Worm (Caenorhabditis elegans): ENCODE data around the gene ZK637.14.

Gene ZK637.14

ce11 chrIII:8888956-8889355 is at the start of gene ZK637.14:
TSS of gene ZK637.14 (minus strand) at chrIII:8889156.
- no peak for TF ChIP-seq unc-62 (GFP tag; optimal IDR thresholded peaks at IDR 0.05)

DNA sequence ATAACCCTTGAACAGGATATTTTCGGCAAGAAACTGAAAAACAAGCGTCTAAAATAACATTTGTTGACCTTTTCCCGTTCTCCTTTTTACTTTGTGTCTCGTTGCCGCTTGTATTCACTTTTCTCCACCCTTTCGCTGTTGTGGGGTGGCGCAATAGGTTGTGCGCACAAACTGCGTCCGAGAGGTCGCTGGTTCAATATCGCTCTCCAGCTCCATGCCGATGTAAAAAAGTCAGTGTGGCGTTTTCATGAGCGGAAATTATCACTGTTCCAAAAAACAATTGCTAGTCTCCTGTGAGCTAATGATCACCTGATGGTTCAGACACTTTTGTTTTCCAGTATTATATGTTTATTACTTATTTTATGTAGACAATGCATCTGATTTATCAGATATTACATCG is 48.6 kb upstream of the ZK637.14 start:
- no peak for TF ChIP-seq unc-62 (GFP tag; optimal IDR thresholded peaks at IDR 0.05)

ce11 chrIII:8934378-8934777 is 45.4 kb upstream of the ZK637.14 start:
- no peak for TF ChIP-seq unc-62 (GFP tag; optimal IDR thresholded peaks at IDR 0.05)

DNA sequence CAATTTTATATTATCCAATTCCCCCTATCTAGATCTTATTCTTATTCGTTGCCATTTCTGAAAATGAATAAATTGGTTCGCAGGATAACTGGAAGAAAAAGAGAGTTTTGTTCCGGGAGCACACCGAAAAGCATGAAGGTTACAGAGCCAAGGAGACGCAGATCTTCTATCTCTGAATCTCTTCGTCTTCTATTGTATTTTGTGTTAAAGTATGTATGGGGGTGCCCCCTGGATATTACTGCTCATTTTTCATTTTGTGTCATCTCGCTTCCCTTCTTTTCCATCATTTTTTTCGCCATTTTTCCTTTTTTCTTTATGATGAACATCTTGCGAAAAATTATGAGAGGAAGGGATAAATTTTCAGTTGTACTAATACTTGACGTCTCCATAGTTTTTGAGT is 44.7 kb upstream of the ZK637.14 start:
- no peak for TF ChIP-seq unc-62 (GFP tag; optimal IDR thresholded peaks at IDR 0.05)

DNA sequence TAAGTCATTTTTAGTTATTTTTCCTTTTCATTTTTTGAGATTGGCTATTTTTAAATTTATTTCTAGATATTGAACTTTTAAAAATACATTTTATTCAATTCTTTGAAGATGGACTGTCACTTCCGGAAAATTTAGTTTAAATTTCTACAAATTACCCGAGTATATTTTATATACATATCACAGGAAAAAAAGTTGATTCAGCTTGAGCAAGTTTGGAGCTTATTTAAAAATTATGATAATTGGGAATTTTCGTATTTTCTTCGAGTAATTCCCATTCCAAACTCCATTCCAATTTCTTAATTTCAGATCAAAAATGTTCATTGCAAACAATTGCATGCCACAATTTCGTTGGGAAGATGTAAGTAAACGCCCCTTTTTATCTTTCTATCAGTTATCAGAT is 40.8 kb upstream of the ZK637.14 start, which contains the start of gene arrd-15:
arrd-15 (plus strand) TSS at position 301 of the 400 bp plus-strand sequence.
- TF ChIP-seq unc-62 (GFP tag; optimal IDR thresholded peaks at IDR 0.05) = no peak

DNA sequence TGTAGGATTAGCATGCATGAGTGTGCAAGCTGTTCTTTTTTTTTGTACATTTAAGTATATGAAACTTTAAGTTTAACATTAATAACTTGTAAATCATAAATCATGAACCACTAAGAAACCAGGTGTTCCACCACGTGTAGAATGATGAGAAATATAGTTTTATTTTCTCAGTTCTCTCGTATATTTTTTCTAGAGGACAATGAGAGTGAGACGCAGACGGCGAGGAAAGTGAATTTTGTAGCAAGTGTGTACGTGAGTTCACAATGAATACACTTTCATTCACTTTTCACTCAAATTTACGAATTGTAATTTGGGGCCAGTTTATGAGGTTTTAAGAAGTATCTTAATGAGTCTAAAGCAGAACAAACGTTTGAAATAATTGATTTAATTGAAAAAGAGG is 37.6 kb upstream of the ZK637.14 start:
- no peak for TF ChIP-seq unc-62 (GFP tag; optimal IDR thresholded peaks at IDR 0.05)

DNA sequence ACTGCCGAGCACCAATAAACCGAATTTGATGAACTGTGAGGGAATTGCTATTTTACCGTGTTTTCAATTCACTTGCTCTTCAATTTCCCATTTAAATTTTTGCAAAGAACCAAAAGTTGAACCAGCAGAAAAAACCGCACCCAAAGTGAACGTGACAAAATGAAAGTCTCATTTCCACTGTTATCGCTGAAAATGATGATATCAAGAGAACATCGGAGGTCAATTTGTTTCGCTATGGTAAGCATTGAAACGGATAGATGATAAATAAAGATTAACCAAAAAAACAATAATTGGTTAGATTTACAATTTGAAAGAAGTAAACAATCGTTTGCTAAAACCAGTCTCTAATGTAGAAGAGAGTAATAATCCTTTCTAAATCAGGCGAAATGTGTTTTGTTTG is 36.6 kb upstream of the ZK637.14 start:
- TF ChIP-seq unc-62 (GFP tag; optimal IDR thresholded peaks at IDR 0.05) = no peak

- TF ChIP-seq unc-62 (GFP tag; optimal IDR thresholded peaks at IDR 0.05) = no peak
Observed at ce11 chrIII:8923937-8924336, 35.0 kb upstream of the ZK637.14 start, which contains the start of gene ZK637.12. TSS of gene ZK637.12 (plus strand) at chrIII:8924237.

- TF ChIP-seq unc-62 (GFP tag; optimal IDR thresholded peaks at IDR 0.05) = no peak
Observed at ce11 chrIII:8923240-8923734, 34.3 kb upstream of the ZK637.14 start, which contains the start of gene glb-1. TSS of gene glb-1 (minus strand) at chrIII:8923290.

ce11 chrIII:8922061-8922460 is 33.1 kb upstream of the ZK637.14 start:
- no peak for TF ChIP-seq unc-62 (GFP tag; optimal IDR thresholded peaks at IDR 0.05)

- TF ChIP-seq unc-62 (GFP tag; optimal IDR thresholded peaks at IDR 0.05) = no peak
Observed at ce11 chrIII:8919784-8920183, 30.8 kb upstream of the ZK637.14 start, which contains the start of gene ZK637.15. TSS of gene ZK637.15 (plus strand) at chrIII:8920084.

ce11 chrIII:8917879-8918381 is 29.0 kb upstream of the ZK637.14 start, which contains the start of gene cdc-25.3:
TSS of gene cdc-25.3 (minus strand) at chrIII:8917929.
- no peak for TF ChIP-seq unc-62 (GFP tag; optimal IDR thresholded peaks at IDR 0.05)

DNA sequence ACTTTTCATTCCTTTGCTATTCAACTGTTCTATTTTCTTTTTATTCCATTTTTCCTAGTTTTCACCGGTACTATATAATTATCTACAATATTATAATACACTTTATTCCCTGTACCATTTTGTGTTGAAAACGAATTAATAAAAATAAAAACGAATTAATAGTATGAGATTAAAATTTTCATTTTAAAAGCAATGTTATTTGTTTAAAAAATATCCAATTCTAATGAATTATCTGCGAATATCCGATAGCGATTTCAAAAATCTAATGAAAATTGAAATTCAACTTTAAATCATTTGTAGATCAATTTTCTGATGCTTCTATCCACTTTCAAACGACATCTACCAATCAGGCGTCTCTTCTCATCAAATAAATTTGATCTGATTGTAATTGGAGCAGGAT is 24.5 kb upstream of the ZK637.14 start, which contains the start of gene trxr-2:
trxr-2 (plus strand) TSS at position 301 of the 400 bp plus-strand sequence.
- no peak for TF ChIP-seq unc-62 (GFP tag; optimal IDR thresholded peaks at IDR 0.05)

- TF ChIP-seq unc-62 (GFP tag; optimal IDR thresholded peaks at IDR 0.05) = no peak
Observed at ce11 chrIII:8911598-8912194, 22.7 kb upstream of the ZK637.14 start, which contains the start of gene tpk-1. TSS of gene tpk-1 (plus strand) at chrIII:8912144.

- no peak for TF ChIP-seq unc-62 (GFP tag; optimal IDR thresholded peaks at IDR 0.05)
Observed at ce11 chrIII:8910139-8910538, 21.2 kb upstream of the ZK637.14 start.

- TF ChIP-seq unc-62 (GFP tag; optimal IDR thresholded peaks at IDR 0.05) = no peak
Observed at ce11 chrIII:8904914-8905665, 16.1 kb upstream of the ZK637.14 start, which contains the start of gene unc-32. TSS of gene unc-32 (plus strand) at chrIII:8905615.
